Worm (Caenorhabditis elegans) whole organism, L4 larva: ENCODE data around the gene ZC250.5.

Source experiments
- F10B5.3 ChIP-seq: sonication (generic microtip); optimal IDR thresholded peaks from 2 replicates; lab custom pipeline; 2016; ENCODE audit warnings: mild to moderate bottlenecking, missing genetic modification characterization, missing compliant biosample characterization
- F26F4.8 ChIP-seq: fragments of 200-800 bp; sonication (Bioruptor generic); conservative IDR thresholded peaks from 2 replicates; pipeline ENCODE4 v1.3.6; 2022; ENCODE audit warnings: missing genetic modification characterization, missing compliant biosample characterization
- R02D3.7 ChIP-seq: fragments of 150-350 bp; sonication (generic microtip); optimal IDR thresholded peaks from 3 replicates; lab custom pipeline; 2014; ENCODE audit warnings: missing biosample characterization, missing genetic modification characterization
- Y5F2A.4 ChIP-seq: fragments of 200-800 bp; sonication (Bioruptor generic); optimal IDR thresholded peaks from 2 replicates; lab custom pipeline; 2018; ENCODE audit warnings: mild to moderate bottlenecking, missing genetic modification characterization, missing compliant biosample characterization
- aha-1 ChIP-seq: fragments of 150-350 bp; peaks from one replicate; lab custom pipeline; 2014; ENCODE audit warnings: missing biosample characterization, missing genetic modification characterization
- aly-2 ChIP-seq: sonication (generic microtip); optimal IDR thresholded peaks from 2 replicates; lab custom pipeline; 2018; ENCODE audit warnings: missing biosample characterization, missing genetic modification characterization
- ama-1 ChIP-seq: fragments of 150-350 bp; optimal IDR thresholded peaks from 2 replicates; lab custom pipeline; 2014; ENCODE audit warnings: inconsistent platforms, mixed read lengths
- arid-1 ChIP-seq: fragments of 200-800 bp; sonication (Bioruptor generic); conservative IDR thresholded peaks from 2 replicates; pipeline ENCODE4 v1.3.6; 2022; ENCODE audit warnings: missing genetic modification reagents, missing genetic modification characterization, missing compliant biosample characterization
- attf-4 ChIP-seq: sonication (generic microtip); optimal IDR thresholded peaks from 3 replicates; lab custom pipeline; 2017; ENCODE audit warnings: missing biosample characterization, missing genetic modification characterization
- ceh-20 ChIP-seq: fragments of 200-800 bp; sonication (Bioruptor generic); IDR thresholded peaks from 2 replicates; pipeline ENCODE4 v1.3.6; 2022; ENCODE audit warnings: missing genetic modification reagents, missing genetic modification characterization, missing compliant biosample characterization
- ceh-28 ChIP-seq: fragments of 150-350 bp; optimal IDR thresholded peaks from 2 replicates; lab custom pipeline; 2014; ENCODE audit warnings: missing biosample characterization, missing genetic modification reagents, missing genetic modification characterization
- ceh-32 ChIP-seq: sonication (generic microtip); optimal IDR thresholded peaks from 2 replicates; lab custom pipeline; 2016; ENCODE audit warnings: mild to moderate bottlenecking, missing genetic modification characterization, missing compliant biosample characterization; ENCODE audit not compliant: poor library complexity
- ceh-62 ChIP-seq: sonication (generic microtip); optimal IDR thresholded peaks from 2 replicates; lab custom pipeline; 2017; ENCODE audit warnings: missing biosample characterization, missing genetic modification characterization
- ceh-82 ChIP-seq: sonication (generic microtip); optimal IDR thresholded peaks from 2 replicates; lab custom pipeline; 2017; ENCODE audit warnings: missing biosample characterization, missing genetic modification characterization
- ces-1 ChIP-seq: fragments of 150-350 bp; sonication (generic microtip); optimal IDR thresholded peaks from 4 replicates; lab custom pipeline; 2014; ENCODE audit warnings: missing biosample characterization, missing genetic modification reagents, missing genetic modification characterization
- ctbp-1 ChIP-seq: fragments of 200-800 bp; sonication (Bioruptor generic); IDR thresholded peaks from 2 replicates; pipeline ENCODE4 v1.3.6; 2022; ENCODE audit warnings: missing genetic modification reagents, missing genetic modification characterization, missing compliant biosample characterization
- daf-12 ChIP-seq: fragments of 150-350 bp; optimal IDR thresholded peaks from 2 replicates; lab custom pipeline; 2014; ENCODE audit warnings: missing biosample characterization, missing genetic modification reagents, missing genetic modification characterization
- daf-8 ChIP-seq: fragments of 200-800 bp; sonication (Bioruptor generic); IDR thresholded peaks from 2 replicates; pipeline ENCODE4 v1.3.6; 2022; ENCODE audit warnings: missing genetic modification characterization, missing compliant biosample characterization
- dmd-8 ChIP-seq: fragments of 200-800 bp; sonication (Bioruptor generic); IDR thresholded peaks from 2 replicates; pipeline ENCODE4 v1.3.6; 2022; ENCODE audit warnings: missing genetic modification characterization, missing compliant biosample characterization
- dmd-9 ChIP-seq: fragments of 200-800 bp; sonication (Bioruptor generic); IDR thresholded peaks from 2 replicates; pipeline ENCODE4 v1.3.6; 2022; ENCODE audit warnings: missing genetic modification reagents, missing genetic modification characterization, missing compliant biosample characterization
- duxl-1 ChIP-seq: sonication (generic microtip); optimal IDR thresholded peaks from 2 replicates; lab custom pipeline; 2016; ENCODE audit warnings: mild to moderate bottlenecking, missing genetic modification characterization, moderate library complexity, missing compliant biosample characterization; ENCODE audit not compliant: poor library complexity
- dve-1 ChIP-seq: sonication (generic microtip); optimal IDR thresholded peaks from 2 replicates; lab custom pipeline; 2017; ENCODE audit warnings: antibody characterized with exemption, mild to moderate bottlenecking, missing genetic modification characterization, missing compliant biosample characterization; ENCODE audit not compliant: insufficient read depth
- egl-27 ChIP-seq: sonication (generic microtip); optimal IDR thresholded peaks from 3 replicates; lab custom pipeline; 2017; ENCODE audit warnings: missing biosample characterization, missing genetic modification reagents, missing genetic modification characterization
- egl-43 ChIP-seq: fragments of 200-800 bp; sonication (Bioruptor generic); IDR thresholded peaks from 2 replicates; pipeline ENCODE4 v1.3.6; 2022; ENCODE audit warnings: missing genetic modification reagents, missing genetic modification characterization, missing compliant biosample characterization
- fkh-10 ChIP-seq: fragments of 150-350 bp; optimal IDR thresholded peaks from 2 replicates; lab custom pipeline; 2014; ENCODE audit warnings: missing biosample characterization, missing genetic modification reagents, missing genetic modification characterization
- gei-8 ChIP-seq: fragments of 200-800 bp; sonication (Bioruptor generic); optimal IDR thresholded peaks from 2 replicates; lab custom pipeline; 2018; ENCODE audit warnings: mild to moderate bottlenecking, missing genetic modification characterization, missing compliant biosample characterization
- jun-1 ChIP-seq: fragments of 150-350 bp; optimal IDR thresholded peaks from 2 replicates; lab custom pipeline; 2014; ENCODE audit warnings: missing biosample characterization, missing genetic modification reagents, missing genetic modification characterization
- lim-7 ChIP-seq: fragments of 200-800 bp; sonication (Bioruptor generic); IDR thresholded peaks from 2 replicates; pipeline ENCODE4 v1.3.6; 2022; ENCODE audit warnings: missing genetic modification characterization, missing compliant biosample characterization
- lin-15B ChIP-seq: fragments of 150-350 bp; sonication (generic microtip); optimal IDR thresholded peaks from 3 replicates; lab custom pipeline; 2014; ENCODE audit warnings: missing biosample characterization, missing genetic modification characterization
- lin-38 ChIP-seq: fragments of 200-800 bp; sonication (Bioruptor generic); IDR thresholded peaks from 2 replicates; pipeline ENCODE4 v1.3.6; 2022; ENCODE audit warnings: missing genetic modification reagents, missing genetic modification characterization, missing compliant biosample characterization
- lin-39 ChIP-seq: fragments of 150-350 bp; optimal IDR thresholded peaks from 2 replicates; lab custom pipeline; 2014; ENCODE audit warnings: missing biosample characterization, missing genetic modification reagents, missing genetic modification characterization
- mdl-1 ChIP-seq, 2 experiments: fragments of 150-350 bp in 1 of 2; sonication (generic microtip) in 1 of 2; optimal IDR thresholded peaks; 2 replicates each; lab custom pipeline; 2014 to 2017; ENCODE audit warnings: missing biosample characterization in 2 of 2, missing genetic modification characterization in 2 of 2
- mdt-29 ChIP-seq: fragments of 200-800 bp; sonication (Bioruptor generic); IDR thresholded peaks from 2 replicates; pipeline ENCODE4 v1.3.6; 2022; ENCODE audit warnings: missing genetic modification reagents, missing genetic modification characterization, missing compliant biosample characterization
- mep-1 ChIP-seq: fragments of 150-350 bp; sonication (generic microtip); optimal IDR thresholded peaks from 3 replicates; lab custom pipeline; 2014; ENCODE audit warnings: missing biosample characterization, missing genetic modification characterization
- mxl-2 ChIP-seq: fragments of 200-800 bp; sonication (Bioruptor generic); conservative IDR thresholded peaks from 2 replicates; pipeline ENCODE4 v1.3.6; 2022; ENCODE audit warnings: missing genetic modification reagents, missing genetic modification characterization, missing compliant biosample characterization
- mxl-3 ChIP-seq: fragments of 200-800 bp; sonication (Bioruptor generic); optimal IDR thresholded peaks from 2 replicates; lab custom pipeline; 2018; ENCODE audit warnings: mild to moderate bottlenecking, missing genetic modification characterization, missing compliant biosample characterization
- nhr-102 ChIP-seq: sonication (generic microtip); optimal IDR thresholded peaks from 2 replicates; lab custom pipeline; 2016; ENCODE audit warnings: mild to moderate bottlenecking, missing genetic modification characterization, moderate library complexity, missing compliant biosample characterization
- nhr-237 ChIP-seq: sonication (generic microtip); optimal IDR thresholded peaks from 2 replicates; lab custom pipeline; 2017; ENCODE audit warnings: missing biosample characterization, missing genetic modification characterization
- nhr-28 ChIP-seq: fragments of 150-350 bp; optimal IDR thresholded peaks from 2 replicates; lab custom pipeline; 2014; ENCODE audit warnings: missing biosample characterization, missing genetic modification characterization
- nhr-41 ChIP-seq: fragments of 200-800 bp; sonication (Bioruptor generic); IDR thresholded peaks from 2 replicates; pipeline ENCODE4 v1.3.6; 2022; ENCODE audit warnings: missing genetic modification reagents, missing genetic modification characterization, missing compliant biosample characterization
- nhr-48 ChIP-seq: sonication (generic microtip); optimal IDR thresholded peaks from 2 replicates; lab custom pipeline; 2016; ENCODE audit warnings: mild to moderate bottlenecking, missing genetic modification characterization, missing compliant biosample characterization
- nhr-76 ChIP-seq: fragments of 150-350 bp; optimal IDR thresholded peaks from 2 replicates; lab custom pipeline; 2014; ENCODE audit warnings: missing biosample characterization, missing genetic modification characterization
- nhr-77 ChIP-seq: fragments of 150-350 bp; optimal IDR thresholded peaks from 2 replicates; lab custom pipeline; 2014; ENCODE audit warnings: missing biosample characterization, missing genetic modification characterization
- pha-4 ChIP-seq, 2 experiments: fragments of 150-350 bp in 1 of 2; fragments of 200-800 bp in 1 of 2; sonication (Bioruptor generic) in 1 of 2; IDR thresholded peaks in 1 of 2; optimal IDR thresholded peaks in 1 of 2; 2 replicates each; pipeline versions ENCODE4 v1.3.6 to Lab custom; 2014 to 2022; ENCODE audit warnings: missing genetic modification characterization in 2 of 2, missing genetic modification reagents in 2 of 2, missing biosample characterization in 1 of 2, missing compliant biosample characterization in 1 of 2
- php-3 ChIP-seq: fragments of 200-800 bp; sonication (Bioruptor generic); IDR thresholded peaks from 2 replicates; pipeline ENCODE4 v1.3.6; 2022; ENCODE audit warnings: missing genetic modification reagents, missing genetic modification characterization, missing compliant biosample characterization
- pqm-1 ChIP-seq: sonication (generic microtip); optimal IDR thresholded peaks from 2 replicates; lab custom pipeline; 2017; ENCODE audit warnings: missing biosample characterization, missing genetic modification characterization
- snpc-4 ChIP-seq: fragments of 150-350 bp; optimal IDR thresholded peaks from 2 replicates; lab custom pipeline; 2014; ENCODE audit warnings: missing biosample characterization, missing genetic modification characterization
- tag-97 ChIP-seq: fragments of 200-800 bp; sonication (Bioruptor generic); IDR thresholded peaks from 2 replicates; pipeline ENCODE4 v1.3.6; 2022; ENCODE audit warnings: missing genetic modification characterization, missing compliant biosample characterization
- vab-7 ChIP-seq: fragments of 200-800 bp; sonication (Bioruptor generic); IDR thresholded peaks from 2 replicates; pipeline ENCODE4 v1.3.6; 2022; ENCODE audit warnings: missing genetic modification reagents, missing genetic modification characterization, missing compliant biosample characterization
- zfp-2 ChIP-seq: sonication (generic microtip); optimal IDR thresholded peaks from 2 replicates; lab custom pipeline; 2016; ENCODE audit warnings: mild to moderate bottlenecking, missing genetic modification characterization, missing compliant biosample characterization
- zfp-3 ChIP-seq: fragments of 200-800 bp; sonication (Bioruptor generic); conservative IDR thresholded peaks from 2 replicates; pipeline ENCODE4 v1.3.6; 2022; ENCODE audit warnings: missing genetic modification reagents, missing genetic modification characterization, missing compliant biosample characterization
- zip-2 ChIP-seq: fragments of 150-350 bp; optimal IDR thresholded peaks from 2 replicates; lab custom pipeline; 2014; ENCODE audit warnings: missing biosample characterization, missing genetic modification characterization
- ztf-7 ChIP-seq: fragments of 150-350 bp; optimal IDR thresholded peaks from 2 replicates; lab custom pipeline; 2014; ENCODE audit warnings: missing biosample characterization, missing genetic modification characterization

The ZC250.5 gene

DNA sequence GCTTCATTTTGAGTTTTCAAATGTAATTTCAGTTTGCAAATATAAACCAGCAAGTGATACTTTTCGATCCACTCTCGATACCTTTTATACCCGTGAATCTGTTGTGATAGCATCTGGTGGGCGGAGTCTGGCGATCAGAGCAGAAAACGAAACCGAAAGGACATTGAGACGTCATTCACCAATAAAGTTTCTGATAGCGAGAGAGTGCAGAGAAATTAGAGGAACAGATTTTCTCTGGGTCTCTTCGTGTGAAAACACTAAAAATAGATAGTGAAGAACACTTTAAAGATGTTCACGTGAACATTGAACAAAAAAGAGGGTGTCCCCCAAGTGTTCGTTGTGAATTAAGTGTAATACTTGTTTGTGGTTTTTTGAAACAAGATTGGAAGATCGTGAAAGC, 41.8 kb upstream of the ZC250.5 start, which contains the start of gene pgph-3:
pgph-3 (minus strand) TSS at position 60 of the 400 bp plus-strand sequence.
- TF ChIP-seq zip-2 (tag; lab: Kevin White, UChicago) (peak; percentile 19), ztf-7 (tag; lab: Kevin White, UChicago) (peak; percentile 65), mxl-2 (peak; percentile 93), egl-27 (tag; lab: Kevin White, UChicago) (no peak), pqm-1 (peak; percentile 59), dmd-8 (no peak), daf-12 (tag; lab: Kevin White, UChicago) (no peak), F26F4.8 (no peak), lim-7 (GFP tag; lab: Robert Waterston, UW) (no peak), lin-39 (no peak), nhr-41 (GFP tag; lab: Robert Waterston, UW) (no peak), vab-7 (no peak), ctbp-1 (GFP tag; lab: Robert Waterston, UW) (no peak), ceh-28 (tag; lab: Kevin White, UChicago) (no peak), pha-4 (GFP tag; IDR thresholded peaks at IDR 0.05; lab: Robert Waterston, UW) (no peak), pha-4 (tag; optimal IDR thresholded peaks at IDR 0.05; lab: Kevin White, UChicago) (no peak), duxl-1 (tag; lab: Kevin White, UChicago) (no peak), daf-8 (GFP tag; lab: Robert Waterston, UW) (no peak), ces-1 (GFP tag; lab: Kevin White, UChicago) (no peak), attf-4 (tag; lab: Kevin White, UChicago) (no peak), nhr-102 (peak; percentile 78), nhr-76 (tag; lab: Kevin White, UChicago) (peak; percentile 69), mxl-3 (peak; percentile 71), ceh-32 (tag; lab: Kevin White, UChicago) (no peak), tag-97 (GFP tag; lab: Robert Waterston, UW) (no peak), arid-1 (GFP tag; lab: Robert Waterston, UW) (no peak; the same call in 1 of the 2 replicates), ceh-82 (tag; lab: Kevin White, UChicago) (no peak), zfp-2 (tag; lab: Kevin White, UChicago) (no peak), fkh-10 (GFP tag; lab: Kevin White, UChicago) (no peak), ceh-20 (peak; percentile 75), mdt-29 (no peak), zfp-3 (peak; percentile 49; the same call in 1 of the 2 replicates), mep-1 (tag; lab: Kevin White, UChicago) (peak; percentile 52), lin-38 (GFP tag; lab: Robert Waterston, UW) (peak; percentile 38), lin-15B (tag; lab: Kevin White, UChicago) (no peak), Y5F2A.4 (no peak), nhr-28 (tag; lab: Kevin White, UChicago) (peak; percentile 89), snpc-4 (tag; lab: Kevin White, UChicago) (no peak), nhr-77 (tag; lab: Kevin White, UChicago) (peak; percentile 85), nhr-48 (tag; lab: Kevin White, UChicago) (peak; percentile 93), nhr-237 (no peak), mdl-1 (tag; optimal IDR thresholded peaks at IDR 0.05; lab: Kevin White, UChicago) (peak; percentile 75 to 94), F10B5.3 (tag; lab: Kevin White, UChicago) (no peak), R02D3.7 (tag; lab: Kevin White, UChicago) (no peak), gei-8 (GFP tag; lab: Kevin White, UChicago) (peak; percentile 7), aha-1 (peak; percentile 51), egl-43 (no peak), aly-2 (tag; lab: Kevin White, UChicago) (no peak), dve-1 (tag; lab: Kevin White, UChicago) (peak; percentile 94), php-3 (peak; percentile 84), ama-1 (lab: Kevin White, UChicago) (no peak), ceh-62 (no peak), jun-1 (tag; lab: Kevin White, UChicago) (no peak), dmd-9 (GFP tag; lab: Robert Waterston, UW) (no peak)
